Fruit fly (Drosophila melanogaster): ENCODE results near the gene MED15.

Gene MED15

dm6 chr2L:480196-480511, 7.3 kb downstream of the MED15 start:
- TF ChIP-seq dl (GFP tag; optimal IDR thresholded peaks at IDR 0.05; ENCODE audit: insufficient read depth in 1 of 2, partially characterized antibody in 2 of 2) (peak in 1 of 2 experiments; percentile 35), Dif (GFP tag; optimal IDR thresholded peaks at IDR 0.05; ENCODE audit: partially characterized antibody) (peak; percentile 43), Rel (GFP tag; optimal IDR thresholded peaks at IDR 0.05) (no peak), Rel (tag; optimal IDR thresholded peaks at IDR 0.05) (no peak), OdsH (GFP tag; optimal IDR thresholded peaks at IDR 0.05) (no peak)

- TF ChIP-seq N (GFP tag; optimal IDR thresholded peaks at IDR 0.05), result no peak
- peak; percentile 100 for TF ChIP-seq CG32264 (GFP tag; optimal IDR thresholded peaks at IDR 0.05)
- peak; percentile 98 for TF ChIP-seq Mio (GFP tag; optimal IDR thresholded peaks at IDR 0.05)
- peak; percentile 99 for TF ChIP-seq CG9705 (GFP tag; optimal IDR thresholded peaks at IDR 0.05)
- TF ChIP-seq sage (GFP tag; optimal IDR thresholded peaks at IDR 0.05), result peak; percentile 99
- TF ChIP-seq usp (GFP tag; optimal IDR thresholded peaks at IDR 0.05), result peak; percentile 31
- peak; percentile 100 for TF ChIP-seq tai (GFP tag; optimal IDR thresholded peaks at IDR 0.05)
- peak; percentile 41 for TF ChIP-seq lola (GFP tag; optimal IDR thresholded peaks at IDR 0.05)
- peak; percentile 98 for TF ChIP-seq GATAd (GFP tag; optimal IDR thresholded peaks at IDR 0.05)
- TF ChIP-seq br (GFP tag; optimal IDR thresholded peaks at IDR 0.05), result peak; percentile 100
- peak; percentile 100 for TF ChIP-seq HLH106 (tag; optimal IDR thresholded peaks at IDR 0.05)
- peak; percentile 100 for TF ChIP-seq woc (GFP tag; optimal IDR thresholded peaks at IDR 0.05)
- TF ChIP-seq psq (GFP tag; optimal IDR thresholded peaks at IDR 0.05), result peak; percentile 100
- peak; percentile 99 for TF ChIP-seq CrebA (GFP tag; optimal IDR thresholded peaks at IDR 0.05; ENCODE audit: borderline replicate concordance)
- no peak for TF ChIP-seq Abd-B (GFP tag; optimal IDR thresholded peaks at IDR 0.05)
- peak; percentile 100 for TF ChIP-seq rgr (GFP tag; optimal IDR thresholded peaks at IDR 0.05)
- no peak for TF ChIP-seq Hr78 (GFP tag; optimal IDR thresholded peaks at IDR 0.05)
- TF ChIP-seq sv (GFP tag; optimal IDR thresholded peaks at IDR 0.05), result peak; percentile 100
- TF ChIP-seq brk (GFP tag; optimal IDR thresholded peaks at IDR 0.05), result peak; percentile 99
- TF ChIP-seq Rel (GFP tag; optimal IDR thresholded peaks at IDR 0.05), result peak; percentile 100
- peak; percentile 93 for TF ChIP-seq Rel (tag; optimal IDR thresholded peaks at IDR 0.05)
- TF ChIP-seq foxo (GFP tag; optimal IDR thresholded peaks at IDR 0.05), result peak; percentile 100
- peak; percentile 94 for TF ChIP-seq pan (optimal IDR thresholded peaks at IDR 0.05)
- peak; percentile 89 for TF ChIP-seq jim (GFP tag; optimal IDR thresholded peaks at IDR 0.05)
- TF ChIP-seq dsf (GFP tag; optimal IDR thresholded peaks at IDR 0.05; ENCODE audit: borderline replicate concordance), result peak; percentile 99
- TF ChIP-seq Vsx2 (GFP tag; optimal IDR thresholded peaks at IDR 0.05; ENCODE audit: partially characterized antibody), result no peak
- peak; percentile 94 for TF ChIP-seq Hr83 (GFP tag; optimal IDR thresholded peaks at IDR 0.05; ENCODE audit: poor library complexity, severe bottlenecking)
- peak; percentile 99 for TF ChIP-seq Dfd (GFP tag; optimal IDR thresholded peaks at IDR 0.05)
- TF ChIP-seq Myc (optimal IDR thresholded peaks at IDR 0.05), result no peak
- peak; percentile 49 for TF ChIP-seq Dif (GFP tag; optimal IDR thresholded peaks at IDR 0.05; ENCODE audit: partially characterized antibody)
- TF ChIP-seq h (GFP tag; optimal IDR thresholded peaks at IDR 0.05), result peak; percentile 100
- peak in 1 of 2 experiments; percentile 69 for TF ChIP-seq dl (GFP tag; optimal IDR thresholded peaks at IDR 0.05; ENCODE audit: insufficient read depth in 1 of 2, partially characterized antibody in 2 of 2)
- TF ChIP-seq Jra (GFP tag; optimal IDR thresholded peaks at IDR 0.05), result peak; percentile 100
- peak; percentile 100 for TF ChIP-seq fru (GFP tag; optimal IDR thresholded peaks at IDR 0.05)
- peak; percentile 100 for TF ChIP-seq Sp1 (GFP tag; optimal IDR thresholded peaks at IDR 0.05)
- peak; percentile 100 for TF ChIP-seq dmrt93B (GFP tag; optimal IDR thresholded peaks at IDR 0.05)
- TF ChIP-seq OdsH (GFP tag; optimal IDR thresholded peaks at IDR 0.05), result peak; percentile 100
- peak; percentile 100 for TF ChIP-seq ey (GFP tag; optimal IDR thresholded peaks at IDR 0.05)
- peak; percentile 100 for TF ChIP-seq Hnf4 (GFP tag; optimal IDR thresholded peaks at IDR 0.05)
Measured at dm6 chr2L:480638-481399, 8.0 kb downstream of the MED15 start.
